Worm (Caenorhabditis elegans): Measurements from ENCODE around the gene ndnf-1.

Gene ndnf-1

ce11 chrIV:3053428-3053827 lies 24.7 kb upstream of the ndnf-1 start, which contains the start of gene ivph-3:
TSS of gene ivph-3 (plus strand) at chrIV:3053728.
- no peak for TF ChIP-seq snpc-1.3 (tag; optimal IDR thresholded peaks at IDR 0.05; ENCODE audit: insufficient read depth)
- TF ChIP-seq lag-1 (GFP tag; IDR thresholded peaks at IDR 0.05) = no peak
- TF ChIP-seq let-607 (tag; optimal IDR thresholded peaks at IDR 0.05) = no peak
- no peak for TF ChIP-seq akir-1 (GFP tag; optimal IDR thresholded peaks at IDR 0.05)
- TF ChIP-seq rpc-1 (optimal IDR thresholded peaks at IDR 0.05) = no peak
- no peak for TF ChIP-seq rpc-1 (tag; optimal IDR thresholded peaks at IDR 0.05)
- no peak for TF ChIP-seq ZK185.1 (tag; optimal IDR thresholded peaks at IDR 0.05; ENCODE audit: poor library complexity, severe bottlenecking)
- no peak for TF ChIP-seq hmg-1.2 (GFP tag; IDR thresholded peaks at IDR 0.05)
- no peak for TF ChIP-seq attf-5 (GFP tag; optimal IDR thresholded peaks at IDR 0.05)
- no peak for TF ChIP-seq dpff-1 (tag; optimal IDR thresholded peaks at IDR 0.05)
- no peak for TF ChIP-seq mel-28 (tag; optimal IDR thresholded peaks at IDR 0.05; ENCODE audit: borderline replicate concordance)
- no peak for TF ChIP-seq snpc-1.1 (tag; optimal IDR thresholded peaks at IDR 0.05; ENCODE audit: insufficient read depth)
- TF ChIP-seq rec-8 (tag; optimal IDR thresholded peaks at IDR 0.05) = no peak
- no peak for TF ChIP-seq tbx-9 (tag; optimal IDR thresholded peaks at IDR 0.05; ENCODE audit: borderline replicate concordance)
- TF ChIP-seq sdz-38 (tag; optimal IDR thresholded peaks at IDR 0.05) = no peak
- no peak for TF ChIP-seq bed-1 (GFP tag; IDR thresholded peaks at IDR 0.05)

DNA sequence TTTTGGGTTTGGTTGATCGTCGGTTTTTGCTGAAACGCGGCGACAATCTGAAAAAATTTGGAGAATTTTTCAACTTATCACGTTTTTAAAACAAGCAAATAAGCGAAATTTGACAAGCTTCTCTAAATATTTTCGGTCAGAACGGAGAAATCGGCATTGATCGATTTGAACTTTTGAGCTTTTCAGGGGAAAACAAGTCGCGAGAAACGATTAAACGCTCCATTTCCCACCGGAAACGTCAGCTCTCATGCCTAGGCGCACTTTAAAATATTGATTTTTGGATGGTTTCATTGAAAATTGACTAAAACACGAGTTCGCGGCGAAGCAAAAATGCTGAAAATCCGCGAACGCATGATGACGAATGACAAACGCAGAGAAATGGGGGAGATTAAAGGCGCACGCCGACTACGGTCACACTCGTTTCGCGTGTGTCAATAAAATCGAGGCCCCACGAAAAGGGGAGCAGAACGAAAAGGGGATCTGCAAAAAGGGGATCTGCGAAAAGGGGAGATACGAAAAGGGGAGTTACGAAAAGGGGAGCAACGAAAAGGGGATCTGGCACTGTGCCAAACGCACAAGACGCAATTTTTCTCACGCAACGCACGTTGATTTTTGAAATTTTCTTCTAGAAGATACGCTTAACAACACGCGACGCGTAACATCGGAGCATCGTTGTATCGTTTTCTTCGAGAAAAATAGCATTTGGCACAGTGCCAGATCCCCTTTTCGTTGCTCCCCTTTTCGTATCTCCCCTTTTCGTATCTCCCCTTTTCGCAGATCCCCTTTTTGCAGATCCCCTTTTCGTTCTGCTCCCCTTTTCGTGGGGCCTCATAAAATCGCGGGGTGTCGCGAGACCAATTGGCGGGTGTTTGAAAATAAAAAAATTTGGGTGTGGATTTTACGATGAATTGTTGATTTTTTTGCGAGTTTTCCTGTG lies 21.6 kb upstream of the ndnf-1 start, which contains the start of gene eel-1:
Gene eel-1 (minus strand): TSS at position 51 of the 937 bp plus-strand sequence.
- TF ChIP-seq somi-1 (GFP tag; optimal IDR thresholded peaks at IDR 0.05) (peak; percentile 89), F37B4.10 (GFP tag; IDR thresholded peaks at IDR 0.05) (peak; percentile 99), ztf-25 (GFP tag; IDR thresholded peaks at IDR 0.05) (peak; percentile 99), F22D6.2 (tag; optimal IDR thresholded peaks at IDR 0.05) (peak; percentile 83), Y56A3A.18 (GFP tag; IDR thresholded peaks at IDR 0.05) (peak; percentile 98), snpc-3.4 (tag; optimal IDR thresholded peaks at IDR 0.05) (peak; percentile 76), ztf-22 (GFP tag; optimal IDR thresholded peaks at IDR 0.05) (peak; percentile 83), rec-8 (tag; optimal IDR thresholded peaks at IDR 0.05) (peak; percentile 46 to 87), lir-1 (GFP tag; conservative IDR thresholded peaks at IDR 0.05) (peak; percentile 98), attf-3 (GFP tag; conservative IDR thresholded peaks at IDR 0.05) (peak; percentile 87), zfh-2 (GFP tag; conservative IDR thresholded peaks at IDR 0.05) (peak; percentile 91), madf-8 (GFP tag; conservative IDR thresholded peaks at IDR 0.05) (peak; percentile 93), sptf-2 (GFP tag; optimal IDR thresholded peaks at IDR 0.05) (peak; percentile 35), let-607 (tag; optimal IDR thresholded peaks at IDR 0.05) (peak; percentile 74 to 86), lag-1 (GFP tag; IDR thresholded peaks at IDR 0.05) (peak; percentile 90; the same call in 1 of the 2 replicates), zim-3 (tag; optimal IDR thresholded peaks at IDR 0.05) (peak; percentile 90), nfya-2 (GFP tag; IDR thresholded peaks at IDR 0.05) (0 out of 2 replicates have a peak, but pooled peaks have one; percentile 82), K12H6.12 (tag; optimal IDR thresholded peaks at IDR 0.05) (peak; percentile 91), ztf-18 (tag; optimal IDR thresholded peaks at IDR 0.05) (peak; percentile 87), rcor-1 (GFP tag; IDR thresholded peaks at IDR 0.05) (peak; percentile 99), B0035.1 (tag; optimal IDR thresholded peaks at IDR 0.05) (peak; percentile 79), chd-7 (tag; optimal IDR thresholded peaks at IDR 0.05) (peak; percentile 92), dox-1 (GFP tag; IDR thresholded peaks at IDR 0.05) (peak; percentile 99), die-1 (tag; optimal IDR thresholded peaks at IDR 0.05) (peak; percentile 75), lin-54 (GFP tag; optimal IDR thresholded peaks at IDR 0.05) (peak; percentile 97), nhr-80 (tag; optimal IDR thresholded peaks at IDR 0.05) (peak; percentile 88), lin-26 (GFP tag; IDR thresholded peaks at IDR 0.05) (peak; percentile 91), Y79H2A.3 (GFP tag; conservative IDR thresholded peaks at IDR 0.05) (peak; percentile 99), F49E8.2 (tag; optimal IDR thresholded peaks at IDR 0.05; ENCODE audit: insufficient read depth) (peak; percentile 73), ceh-40 (GFP tag; IDR thresholded peaks at IDR 0.05) (peak; percentile 92), ZK185.1 (tag; optimal IDR thresholded peaks at IDR 0.05; ENCODE audit: poor library complexity, severe bottlenecking) (peak; percentile 94)
